Fruit fly (Drosophila melanogaster): ENCODE results near the gene CG44476.

dm6 chr2L:18158622-18159043, 45.7 kb upstream of the CG44476 start:
- TF ChIP-seq psq (optimal IDR thresholded peaks at IDR 0.05) (no peak), EcR (GFP tag; optimal IDR thresholded peaks at IDR 0.05) (no peak), Dll (optimal IDR thresholded peaks at IDR 0.05) (no peak), usp (GFP tag; optimal IDR thresholded peaks at IDR 0.05) (no peak)

Measured in whole organism.